Worm (Caenorhabditis elegans) whole organism, L2 larva: ENCODE results near the gene srw-51.

Experiments
- C34F6.9 ChIP-seq: fragments of 150-350 bp; optimal IDR thresholded peaks from 2 replicates; lab custom pipeline; 2014; ENCODE audit warnings: missing biosample characterization, missing genetic modification characterization
- F13H6.1 ChIP-seq: sonication (generic microtip); optimal IDR thresholded peaks from 2 replicates; lab custom pipeline; 2016; ENCODE audit warnings: missing genetic modification characterization, missing compliant biosample characterization
- R02D3.7 ChIP-seq: fragments of 150-350 bp; optimal IDR thresholded peaks from 2 replicates; lab custom pipeline; 2014; ENCODE audit warnings: missing biosample characterization, missing genetic modification characterization
- ZK546.5 ChIP-seq: sonication (generic microtip); optimal IDR thresholded peaks from 2 replicates; lab custom pipeline; 2017; ENCODE audit warnings: missing biosample characterization, missing genetic modification characterization
- alr-1 ChIP-seq: fragments of 150-350 bp; optimal IDR thresholded peaks from 2 replicates; lab custom pipeline; 2014; ENCODE audit warnings: missing biosample characterization, missing genetic modification characterization
- aly-2 ChIP-seq: fragments of 150-350 bp; optimal IDR thresholded peaks from 2 replicates; lab custom pipeline; 2014; ENCODE audit warnings: missing biosample characterization, missing genetic modification characterization
- ceh-16 ChIP-seq: fragments of 150-350 bp; optimal IDR thresholded peaks from 2 replicates; lab custom pipeline; 2014; ENCODE audit warnings: missing biosample characterization, missing genetic modification characterization
- crh-2 ChIP-seq: sonication (generic microtip); optimal IDR thresholded peaks from 2 replicates; lab custom pipeline; 2017; ENCODE audit warnings: missing biosample characterization, missing genetic modification characterization
- dmd-4 ChIP-seq: sonication (generic microtip); optimal IDR thresholded peaks from 2 replicates; lab custom pipeline; 2017; ENCODE audit warnings: missing biosample characterization, missing genetic modification characterization
- egl-27 ChIP-seq: sonication (generic microtip); optimal IDR thresholded peaks from 3 replicates; lab custom pipeline; 2017; ENCODE audit warnings: missing biosample characterization, missing genetic modification reagents, missing genetic modification characterization
- elt-1 ChIP-seq: fragments of 150-350 bp; optimal IDR thresholded peaks from 2 replicates; lab custom pipeline; 2014; ENCODE audit warnings: missing biosample characterization, missing genetic modification characterization
- elt-3 ChIP-seq: sonication (generic microtip); optimal IDR thresholded peaks from 2 replicates; lab custom pipeline; 2017; ENCODE audit warnings: missing biosample characterization, missing genetic modification characterization
- gmeb-1 ChIP-seq: fragments of 150-350 bp; optimal IDR thresholded peaks from 2 replicates; lab custom pipeline; 2014; ENCODE audit warnings: missing biosample characterization, missing genetic modification characterization
- lin-11 ChIP-seq: fragments of 150-350 bp; sonication (generic microtip); optimal IDR thresholded peaks from 2 replicates; lab custom pipeline; 2014; ENCODE audit warnings: missing biosample characterization, missing genetic modification characterization, inconsistent platforms, mixed read lengths
- lin-13 ChIP-seq: fragments of 150-350 bp; optimal IDR thresholded peaks from 2 replicates; lab custom pipeline; 2014; ENCODE audit warnings: missing biosample characterization, missing genetic modification reagents, missing genetic modification characterization
- lsy-2 ChIP-seq, 2 experiments: fragments of 150-350 bp in 1 of 2; sonication (generic microtip) in 1 of 2; optimal IDR thresholded peaks; 2 replicates each; lab custom pipeline; 2014 to 2017; ENCODE audit warnings: missing biosample characterization in 2 of 2, missing genetic modification characterization in 2 of 2
- mab-5 ChIP-seq: fragments of 150-350 bp; optimal IDR thresholded peaks from 2 replicates; lab custom pipeline; 2014; ENCODE audit warnings: missing biosample characterization, missing genetic modification characterization
- mbf-1 ChIP-seq: sonication (generic microtip); optimal IDR thresholded peaks from 2 replicates; lab custom pipeline; 2017; ENCODE audit warnings: missing biosample characterization, missing genetic modification characterization
- mdl-1 ChIP-seq, 2 experiments: fragments of 150-350 bp in 1 of 2; sonication (generic microtip) in 1 of 2; optimal IDR thresholded peaks; 2 replicates each; lab custom pipeline; 2017; ENCODE audit warnings: missing biosample characterization in 2 of 2, missing genetic modification characterization in 2 of 2
- nhr-11 ChIP-seq: fragments of 150-350 bp; optimal IDR thresholded peaks from 2 replicates; lab custom pipeline; 2014; ENCODE audit warnings: missing biosample characterization, missing genetic modification characterization
- nhr-12 ChIP-seq: fragments of 150-350 bp; optimal IDR thresholded peaks from 2 replicates; lab custom pipeline; 2014; ENCODE audit warnings: missing biosample characterization, missing genetic modification characterization
- nhr-129 ChIP-seq: fragments of 150-350 bp; optimal IDR thresholded peaks from 2 replicates; lab custom pipeline; 2014; ENCODE audit warnings: missing biosample characterization, missing genetic modification characterization
- nhr-21 ChIP-seq: fragments of 150-350 bp; optimal IDR thresholded peaks from 2 replicates; lab custom pipeline; 2014; ENCODE audit warnings: missing biosample characterization, missing genetic modification characterization
- nhr-23 ChIP-seq: fragments of 150-350 bp; optimal IDR thresholded peaks from 2 replicates; lab custom pipeline; 2014; ENCODE audit warnings: missing biosample characterization, missing genetic modification reagents, missing genetic modification characterization
- nhr-237 ChIP-seq: fragments of 150-350 bp; optimal IDR thresholded peaks from 2 replicates; lab custom pipeline; 2014; ENCODE audit warnings: missing biosample characterization, missing genetic modification characterization
- nhr-25 ChIP-seq: fragments of 150-350 bp; sonication (generic microtip); optimal IDR thresholded peaks from 3 replicates; lab custom pipeline; 2014; ENCODE audit warnings: missing biosample characterization, missing genetic modification characterization
- nhr-6 ChIP-seq: fragments of 150-350 bp; optimal IDR thresholded peaks from 2 replicates; lab custom pipeline; 2014; ENCODE audit warnings: missing biosample characterization, missing genetic modification characterization
- peb-1 ChIP-seq: fragments of 150-350 bp; optimal IDR thresholded peaks from 2 replicates; lab custom pipeline; 2014; ENCODE audit warnings: missing biosample characterization, missing genetic modification characterization
- sem-4 ChIP-seq: fragments of 150-350 bp; optimal IDR thresholded peaks from 2 replicates; lab custom pipeline; 2014; ENCODE audit warnings: missing biosample characterization, missing genetic modification reagents, missing genetic modification characterization
- skn-1 ChIP-seq: sonication (generic microtip); optimal IDR thresholded peaks from 2 replicates; lab custom pipeline; 2017; ENCODE audit warnings: missing biosample characterization, missing genetic modification characterization
- sma-3 ChIP-seq: sonication (generic microtip); optimal IDR thresholded peaks from 2 replicates; lab custom pipeline; 2016; ENCODE audit warnings: missing genetic modification reagents, missing genetic modification characterization, missing compliant biosample characterization
- sma-9 ChIP-seq, 2 experiments: fragments of 150-350 bp in 1 of 2; sonication (generic microtip) in 1 of 2; optimal IDR thresholded peaks; 2 replicates each; lab custom pipeline; 2014 to 2016; ENCODE audit warnings: missing genetic modification characterization in 2 of 2, mild to moderate bottlenecking in 1 of 2, missing biosample characterization in 1 of 2, missing compliant biosample characterization in 1 of 2, missing genetic modification reagents in 1 of 2, moderate library complexity in 1 of 2
- snpc-4 ChIP-seq: fragments of 150-350 bp; optimal IDR thresholded peaks from 2 replicates; lab custom pipeline; 2014; ENCODE audit warnings: missing biosample characterization, missing genetic modification characterization
- unc-55 ChIP-seq: fragments of 150-350 bp; sonication (generic microtip); optimal IDR thresholded peaks from 3 replicates; lab custom pipeline; 2014; ENCODE audit warnings: missing biosample characterization, missing genetic modification reagents, missing genetic modification characterization
- unc-62 ChIP-seq: fragments of 150-350 bp; optimal IDR thresholded peaks from 2 replicates; lab custom pipeline; 2014; ENCODE audit warnings: missing biosample characterization, missing genetic modification reagents, missing genetic modification characterization
- ztf-1 ChIP-seq: fragments of 200-800 bp; sonication (Bioruptor generic); conservative IDR thresholded peaks from 2 replicates; pipeline ENCODE4 v1.3.6; 2022; ENCODE audit warnings: missing genetic modification characterization, missing compliant biosample characterization
- ztf-11 ChIP-seq: sonication (generic microtip); optimal IDR thresholded peaks from 2 replicates; lab custom pipeline; 2017; ENCODE audit warnings: missing biosample characterization, missing genetic modification characterization
- ztf-4 ChIP-seq: fragments of 150-350 bp; optimal IDR thresholded peaks from 2 replicates; lab custom pipeline; 2014; ENCODE audit warnings: missing biosample characterization, missing genetic modification characterization

srw-51 gene

DNA sequence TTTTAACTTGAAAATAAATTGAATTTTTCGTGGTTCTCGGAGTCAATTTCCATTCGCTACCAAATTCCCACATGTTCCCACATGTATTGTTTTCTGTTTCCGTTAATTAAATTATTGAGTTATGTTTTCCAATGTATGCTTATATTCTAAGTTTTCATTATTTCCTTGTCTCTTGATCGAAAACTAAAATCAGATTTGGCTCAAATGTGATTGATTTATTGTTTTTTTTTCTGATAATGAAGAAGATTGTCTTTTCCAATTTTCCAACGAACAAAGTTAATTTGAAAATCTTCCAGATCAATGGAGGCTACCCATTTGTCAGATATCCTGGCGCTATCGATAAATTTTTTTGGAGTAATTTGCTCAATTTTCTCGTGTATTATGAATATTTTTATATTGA, 3.0 kb upstream of the srw-51 start, which contains the start of gene srbc-25:
Gene srbc-25 (plus strand): TSS at position 301 of the 400 bp plus-strand sequence.
- no peak for TF ChIP-seq ztf-11 (tag; lab: Kevin White, UChicago)
- TF ChIP-seq nhr-12 = no peak
- TF ChIP-seq gmeb-1 (tag; lab: Kevin White, UChicago) = no peak
- no peak for TF ChIP-seq mbf-1 (tag; lab: Kevin White, UChicago)
- TF ChIP-seq C34F6.9 (tag; lab: Kevin White, UChicago) = no peak
- TF ChIP-seq nhr-6 (tag; lab: Kevin White, UChicago) = no peak
- no peak for TF ChIP-seq peb-1 (tag; lab: Kevin White, UChicago)
- TF ChIP-seq ztf-4 (tag; lab: Kevin White, UChicago) = no peak
- TF ChIP-seq crh-2 (tag; lab: Kevin White, UChicago) = no peak
- TF ChIP-seq ceh-16 (tag; lab: Kevin White, UChicago) = no peak
- TF ChIP-seq lin-11 (tag; lab: Kevin White, UChicago) = no peak
- TF ChIP-seq mab-5 (tag; lab: Kevin White, UChicago) = no peak
- TF ChIP-seq mdl-1 (tag; optimal IDR thresholded peaks at IDR 0.05; lab: Kevin White, UChicago) = no peak
- no peak for TF ChIP-seq skn-1 (tag; lab: Kevin White, UChicago)

DNA sequence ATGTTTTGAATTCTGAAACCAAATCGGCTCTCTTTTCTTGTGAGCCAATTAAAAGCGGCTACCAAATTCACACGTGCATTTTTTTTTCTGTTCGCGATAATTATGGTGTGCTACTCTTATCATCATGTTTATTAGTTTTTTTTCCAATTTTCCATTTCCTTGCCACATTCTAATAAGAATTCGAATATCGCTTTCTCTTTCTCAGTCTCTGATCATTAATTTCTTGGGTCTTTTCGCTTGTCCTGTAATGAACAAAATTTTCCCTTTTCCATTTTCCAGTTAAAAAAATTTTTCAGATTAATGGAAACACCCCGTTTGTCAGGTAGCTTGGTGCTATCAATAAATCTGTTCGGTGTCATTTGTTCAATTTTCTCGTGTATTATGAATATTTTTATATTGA, 829 bp upstream of the srw-51 start, which contains the start of gene srbc-26:
Gene srbc-26 (plus strand): TSS at position 301 of the 400 bp plus-strand sequence.
- TF ChIP-seq snpc-4 (tag; lab: Kevin White, UChicago) (no peak), mbf-1 (tag; lab: Kevin White, UChicago) (no peak), nhr-12 (no peak), nhr-21 (tag; lab: Kevin White, UChicago) (no peak), nhr-6 (tag; lab: Kevin White, UChicago) (no peak), ztf-4 (tag; lab: Kevin White, UChicago) (no peak), unc-62 (no peak), sma-9 (GFP tag; optimal IDR thresholded peaks at IDR 0.05; lab: Kevin White, UChicago) (no peak), sma-9 (tag; optimal IDR thresholded peaks at IDR 0.05; lab: Kevin White, UChicago) (no peak), aly-2 (tag; lab: Kevin White, UChicago) (no peak), lin-13 (GFP tag; lab: Kevin White, UChicago) (no peak), sma-3 (GFP tag; lab: Kevin White, UChicago) (no peak), elt-3 (tag; lab: Kevin White, UChicago) (no peak), lsy-2 (tag; optimal IDR thresholded peaks at IDR 0.05; lab: Kevin White, UChicago) (no peak)
- TF ChIP-seq, all 48 proteins: peak for 0

DNA sequence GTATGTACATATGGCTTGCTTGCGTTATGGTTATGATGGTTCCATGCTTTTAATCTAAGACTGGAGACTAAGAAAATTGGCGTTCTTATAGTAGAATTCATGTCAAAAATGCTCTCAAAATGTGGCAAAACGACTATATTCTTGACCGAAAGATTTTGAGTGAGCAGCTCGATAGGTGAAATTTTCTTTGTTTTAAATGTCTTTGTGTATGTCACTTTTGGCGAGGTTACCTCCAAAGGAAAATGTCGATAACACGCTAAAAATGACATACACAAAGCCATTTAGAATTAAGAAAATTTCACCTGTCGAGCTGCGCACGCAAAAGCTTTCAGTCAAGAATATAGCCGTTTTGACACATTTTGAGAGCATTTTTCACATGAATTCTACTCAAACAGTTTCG, 3.3 kb downstream of the srw-51 start, which contains the start of gene srz-66:
Gene srz-66 (minus strand): TSS at position 101 of the 400 bp plus-strand sequence.
- no peak for TF ChIP-seq mbf-1 (tag; lab: Kevin White, UChicago)
- TF ChIP-seq crh-2 (tag; lab: Kevin White, UChicago) = no peak
- no peak for TF ChIP-seq nhr-129
- no peak for TF ChIP-seq nhr-25
- no peak for TF ChIP-seq ceh-16 (tag; lab: Kevin White, UChicago)
- no peak for TF ChIP-seq elt-1 (tag; lab: Kevin White, UChicago)
- no peak for TF ChIP-seq R02D3.7
- TF ChIP-seq aly-2 (tag; lab: Kevin White, UChicago) = no peak
- TF ChIP-seq C34F6.9 (tag; lab: Kevin White, UChicago) = no peak
- no peak for TF ChIP-seq dmd-4 (tag; lab: Kevin White, UChicago)
- TF ChIP-seq sem-4 (tag; lab: Kevin White, UChicago) = no peak
- TF ChIP-seq skn-1 (tag; lab: Kevin White, UChicago) = no peak
- TF ChIP-seq nhr-237 (tag; lab: Kevin White, UChicago) = no peak
- no peak for TF ChIP-seq ztf-1
- no peak for TF ChIP-seq snpc-4 (tag; lab: Kevin White, UChicago)
- TF ChIP-seq peb-1 (tag; lab: Kevin White, UChicago) = no peak
- TF ChIP-seq unc-62 = no peak
- no peak for TF ChIP-seq ZK546.5 (tag; lab: Kevin White, UChicago)
- no peak for TF ChIP-seq ztf-4 (tag; lab: Kevin White, UChicago)
- no peak for TF ChIP-seq ztf-11 (tag; lab: Kevin White, UChicago)
- TF ChIP-seq, all 48 proteins: peak for 0

DNA sequence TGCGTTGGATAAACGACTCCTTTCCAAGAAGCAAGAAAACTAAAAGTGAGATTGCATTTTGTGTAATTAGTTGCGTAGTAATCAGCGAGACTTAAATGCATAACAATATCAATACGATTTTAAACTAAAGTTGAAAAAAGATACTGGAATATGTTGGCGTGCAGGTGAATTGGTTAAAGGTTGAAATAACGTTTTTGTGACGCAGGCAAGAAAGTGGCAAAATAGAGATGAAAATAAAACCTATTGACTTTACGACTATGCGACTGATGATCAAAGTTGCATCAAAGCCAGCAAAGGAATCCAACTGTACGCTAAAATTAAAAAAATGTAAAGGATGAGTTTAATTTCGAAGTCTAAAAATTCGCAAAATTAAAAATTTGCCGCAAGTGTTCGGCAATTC, 5.3 kb downstream of the srw-51 start, which contains the start of gene srh-102:
Gene srh-102 (minus strand): TSS at position 101 of the 400 bp plus-strand sequence.
- no peak for TF ChIP-seq nhr-23 (tag; lab: Kevin White, UChicago)
- no peak for TF ChIP-seq unc-55 (GFP tag; lab: Kevin White, UChicago)
- no peak for TF ChIP-seq nhr-129
- TF ChIP-seq F13H6.1 (tag; lab: Kevin White, UChicago) = no peak
- no peak for TF ChIP-seq C34F6.9 (tag; lab: Kevin White, UChicago)
- TF ChIP-seq lsy-2 (tag; optimal IDR thresholded peaks at IDR 0.05; lab: Kevin White, UChicago) = no peak
- no peak for TF ChIP-seq egl-27 (tag; lab: Kevin White, UChicago)
- no peak for TF ChIP-seq unc-62
- no peak for TF ChIP-seq alr-1 (tag; lab: Kevin White, UChicago)
- TF ChIP-seq nhr-12 = no peak
- TF ChIP-seq mbf-1 (tag; lab: Kevin White, UChicago) = no peak
- TF ChIP-seq lin-11 (tag; lab: Kevin White, UChicago) = no peak
- no peak for TF ChIP-seq nhr-11
- TF ChIP-seq sma-3 (GFP tag; lab: Kevin White, UChicago) = no peak
- no peak for TF ChIP-seq skn-1 (tag; lab: Kevin White, UChicago)
- no peak for TF ChIP-seq gmeb-1 (tag; lab: Kevin White, UChicago)
- no peak for TF ChIP-seq sem-4 (tag; lab: Kevin White, UChicago)
- TF ChIP-seq ZK546.5 (tag; lab: Kevin White, UChicago) = no peak
